Fruit fly (Drosophila melanogaster) whole organism, embryonic: ENCODE results near the gene CG15498.

Experiments
- Aef1 ChIP-seq: fragments of 200-800 bp; sonication (Bioruptor generic); IDR thresholded peaks from 3 replicates; pipeline ENCODE4 v1.3.6; 2022; ENCODE audit warnings: missing biosample characterization, missing genetic modification characterization
- Atf-2 ChIP-seq: fragments of 200-800 bp; sonication (Bioruptor generic); optimal IDR thresholded peaks from 2 replicates; lab custom pipeline; 2016; ENCODE audit warnings: missing biosample characterization, missing genetic modification characterization
- BtbVII ChIP-seq: fragments of 200-800 bp; sonication (Bioruptor generic); optimal IDR thresholded peaks from 3 replicates; lab custom pipeline; 2017; ENCODE audit warnings: missing biosample characterization, mild to moderate bottlenecking, missing genetic modification characterization
- CG11398 ChIP-seq: fragments of 200-800 bp; sonication (Bioruptor generic); optimal IDR thresholded peaks from 2 replicates; lab custom pipeline; 2016; ENCODE audit warnings: missing biosample characterization, missing genetic modification characterization
- CG12769 ChIP-seq: fragments of 200-800 bp; sonication (Bioruptor generic); optimal IDR thresholded peaks from 2 replicates; lab custom pipeline; 2019; ENCODE audit warnings: missing biosample characterization, mild to moderate bottlenecking, missing genetic modification characterization, moderate library complexity
- CG12942 ChIP-seq: fragments of 200-800 bp; sonication (Bioruptor generic); optimal IDR thresholded peaks from 3 replicates; lab custom pipeline; 2016; ENCODE audit warnings: missing biosample characterization, missing genetic modification characterization
- CG13287 ChIP-seq: fragments of 200-800 bp; sonication (Bioruptor generic); IDR thresholded peaks from 2 replicates; pipeline ENCODE4 v1.3.6; 2022; ENCODE audit warnings: missing biosample characterization, missing genetic modification characterization; ENCODE audit not compliant: partially characterized antibody
- CG14710 ChIP-seq: fragments of 200-800 bp; sonication (Bioruptor generic); optimal IDR thresholded peaks from 3 replicates; lab custom pipeline; 2019; ENCODE audit warnings: missing biosample characterization, mild to moderate bottlenecking, missing genetic modification characterization, moderate library complexity
- CG15479 ChIP-seq: fragments of 200-800 bp; sonication (Bioruptor generic); optimal IDR thresholded peaks from 3 replicates; lab custom pipeline; 2019; ENCODE audit warnings: missing biosample characterization, mild to moderate bottlenecking, missing genetic modification characterization, moderate library complexity
- CG2116 ChIP-seq: fragments of 200-800 bp; sonication (Bioruptor generic); optimal IDR thresholded peaks from 3 replicates; lab custom pipeline; 2018; ENCODE audit warnings: missing biosample characterization, mild to moderate bottlenecking, missing genetic modification characterization
- CG2199 ChIP-seq: fragments of 200-800 bp; sonication (Bioruptor generic); IDR thresholded peaks from 3 replicates; pipeline ENCODE4 v1.3.6; 2022; ENCODE audit warnings: missing biosample characterization, missing genetic modification characterization
- CG2678 ChIP-seq: fragments of 200-800 bp; sonication (Bioruptor generic); optimal IDR thresholded peaks from 3 replicates; lab custom pipeline; 2019; ENCODE audit warnings: missing biosample characterization, mild to moderate bottlenecking, missing genetic modification characterization, moderate library complexity
- CG30431 ChIP-seq: fragments of 200-800 bp; sonication (Bioruptor generic); optimal IDR thresholded peaks from 2 replicates; lab custom pipeline; 2017; ENCODE audit warnings: missing biosample characterization, missing genetic modification characterization
- CG32767 ChIP-seq: fragments of 200-800 bp; sonication (Bioruptor generic); IDR thresholded peaks from 2 replicates; pipeline ENCODE4 v1.3.6; 2022; ENCODE audit warnings: missing biosample characterization, missing genetic modification characterization
- CG3847 ChIP-seq: fragments of 200-800 bp; sonication (Bioruptor generic); IDR thresholded peaks from 2 replicates; pipeline ENCODE4 v1.3.6; 2022; ENCODE audit warnings: missing biosample characterization, missing genetic modification characterization
- CG4360 ChIP-seq: fragments of 200-800 bp; sonication (Bioruptor generic); IDR thresholded peaks from 2 replicates; pipeline ENCODE4 v1.3.6; 2022; ENCODE audit warnings: missing biosample characterization, missing genetic modification characterization
- CG4617 ChIP-seq: fragments of 200-800 bp; sonication (Bioruptor generic); optimal IDR thresholded peaks from 3 replicates; lab custom pipeline; 2016; ENCODE audit warnings: missing biosample characterization, missing genetic modification characterization, borderline replicate concordance
- CG4820 ChIP-seq: fragments of 200-800 bp; sonication (Bioruptor generic); optimal IDR thresholded peaks from 3 replicates; lab custom pipeline; 2016; ENCODE audit warnings: missing biosample characterization, missing genetic modification characterization
- CG6813 ChIP-seq: fragments of 200-800 bp; sonication (Bioruptor generic); optimal IDR thresholded peaks from 2 replicates; lab custom pipeline; 2017; ENCODE audit warnings: missing biosample characterization, missing genetic modification characterization, mild to moderate bottlenecking, moderate library complexity, missing genetic modification reagents
- CkIIα-i1 ChIP-seq: fragments of 200-800 bp; sonication (Bioruptor generic); IDR thresholded peaks from 2 replicates; pipeline ENCODE4 v1.3.6; 2022; ENCODE audit warnings: missing biosample characterization, missing genetic modification characterization
- Dbx ChIP-seq: fragments of 200-800 bp; sonication (Bioruptor generic); IDR thresholded peaks from 3 replicates; pipeline ENCODE4 v1.3.6; 2022; ENCODE audit warnings: missing biosample characterization, missing genetic modification characterization
- Deaf1 ChIP-seq: fragments of 200-800 bp; optimal IDR thresholded peaks from 3 replicates; lab custom pipeline; 2019; ENCODE audit warnings: missing biosample characterization, mild to moderate bottlenecking, missing genetic modification characterization, moderate library complexity
- E2f2 ChIP-seq: fragments of 200-800 bp; sonication (Bioruptor generic); IDR thresholded peaks from 2 replicates; pipeline ENCODE4 v1.3.6; 2022; ENCODE audit warnings: missing biosample characterization, missing genetic modification characterization
- ERR ChIP-seq: fragments of 200-800 bp; sonication (Bioruptor generic); optimal IDR thresholded peaks from 2 replicates; lab custom pipeline; 2016; ENCODE audit warnings: missing biosample characterization, missing genetic modification characterization
- Fer1 ChIP-seq: fragments of 200-800 bp; sonication (Bioruptor generic); optimal IDR thresholded peaks from 2 replicates; lab custom pipeline; 2017; ENCODE audit warnings: missing biosample characterization, mild to moderate bottlenecking, missing genetic modification characterization
- Med ChIP-seq: fragments of 200-800 bp; sonication (Bioruptor generic); peaks from one replicate; lab custom pipeline; 2016; ENCODE audit warnings: missing biosample characterization, missing genetic modification characterization, mild to moderate bottlenecking, inconsistent platforms, moderate library complexity
- Nf-YB ChIP-seq: fragments of 200-800 bp; sonication (Bioruptor generic); optimal IDR thresholded peaks from 3 replicates; lab custom pipeline; 2019; ENCODE audit warnings: missing biosample characterization, mild to moderate bottlenecking, missing genetic modification characterization, moderate library complexity
- Opbp ChIP-seq: fragments of 200-800 bp; sonication (Bioruptor generic); IDR thresholded peaks from 3 replicates; pipeline ENCODE4 v1.3.6; 2022; ENCODE audit warnings: missing biosample characterization, missing genetic modification characterization; ENCODE audit not compliant: partially characterized antibody
- Rfx ChIP-seq: fragments of 200-800 bp; sonication (Bioruptor generic); IDR thresholded peaks from 2 replicates; pipeline ENCODE4 v1.3.6; 2022; ENCODE audit warnings: missing biosample characterization, missing genetic modification characterization
- Trl ChIP-seq, 3 experiments: fragments of >200 bp in 2 of 3; fragments of 200-800 bp in 1 of 3; sonication (Bioruptor generic) in 1 of 3; optimal IDR thresholded peaks; 2 replicates in 1 of 3; 3 replicates in 2 of 3; lab custom pipeline; 2016 to 2017; ENCODE audit warnings: missing biosample characterization in 1 of 3, missing genetic modification characterization in 1 of 3
- ab ChIP-seq: fragments of 200-800 bp; sonication (Bioruptor generic); optimal IDR thresholded peaks from 2 replicates; lab custom pipeline; 2016; ENCODE audit warnings: missing biosample characterization, missing genetic modification characterization
- abd-A ChIP-seq: fragments of 200-800 bp; sonication (Bioruptor generic); optimal IDR thresholded peaks from 3 replicates; lab custom pipeline; 2019; ENCODE audit warnings: missing biosample characterization, mild to moderate bottlenecking, missing genetic modification characterization, moderate library complexity
- ara ChIP-seq: fragments of 200-800 bp; sonication (Bioruptor generic); IDR thresholded peaks from 2 replicates; pipeline ENCODE4 v1.3.6; 2022; ENCODE audit warnings: missing biosample characterization, missing genetic modification characterization
- bsh ChIP-seq, 2 experiments: fragments of 200-800 bp; sonication (Bioruptor generic); optimal IDR thresholded peaks; 2 replicates each; lab custom pipeline; 2017 to 2018; ENCODE audit warnings: mild to moderate bottlenecking in 2 of 2, missing biosample characterization in 2 of 2, missing genetic modification characterization in 2 of 2, moderate library complexity in 1 of 2
- cg ChIP-seq: fragments of 200-800 bp; sonication (Bioruptor generic); optimal IDR thresholded peaks from 3 replicates; lab custom pipeline; 2019; ENCODE audit warnings: missing biosample characterization, mild to moderate bottlenecking, missing genetic modification characterization, moderate library complexity
- chinmo ChIP-seq: fragments of 200-800 bp; sonication (Bioruptor generic); IDR thresholded peaks from 4 replicates; pipeline ENCODE4 v1.3.6; 2022; ENCODE audit warnings: missing biosample characterization, missing genetic modification characterization; ENCODE audit not compliant: partially characterized antibody
- ci ChIP-seq: fragments of 200-800 bp; sonication (Bioruptor generic); IDR thresholded peaks from 3 replicates; pipeline ENCODE4 v1.3.6; 2022; ENCODE audit warnings: missing biosample characterization, missing genetic modification characterization
- ftz-f1 ChIP-seq: fragments of 200-800 bp; sonication (Bioruptor generic); optimal IDR thresholded peaks from 2 replicates; lab custom pipeline; 2016; ENCODE audit warnings: missing biosample characterization, missing genetic modification characterization
- gt ChIP-seq: fragments of 200-800 bp; sonication (Bioruptor generic); IDR thresholded peaks from 2 replicates; pipeline ENCODE4 v1.3.6; 2022; ENCODE audit warnings: missing biosample characterization, missing genetic modification characterization
- h ChIP-seq: fragments of >200 bp; optimal IDR thresholded peaks from 2 replicates; lab custom pipeline; 2017
- knrl ChIP-seq: fragments of 200-800 bp; sonication (Bioruptor generic); IDR thresholded peaks from 3 replicates; pipeline ENCODE4 v1.3.6; 2022; ENCODE audit warnings: missing biosample characterization, missing genetic modification characterization; ENCODE audit not compliant: partially characterized antibody
- mirr ChIP-seq: fragments of 200-800 bp; sonication (Bioruptor generic); optimal IDR thresholded peaks from 3 replicates; lab custom pipeline; 2018; ENCODE audit warnings: missing biosample characterization, mild to moderate bottlenecking, missing genetic modification characterization
- nom ChIP-seq: fragments of 200-800 bp; sonication (Bioruptor generic); optimal IDR thresholded peaks from 2 replicates; lab custom pipeline; 2017; ENCODE audit warnings: missing biosample characterization, missing genetic modification characterization, mild to moderate bottlenecking, moderate library complexity, missing genetic modification reagents
- sd ChIP-seq: fragments of 200-800 bp; sonication (Bioruptor generic); optimal IDR thresholded peaks from 3 replicates; lab custom pipeline; 2018; ENCODE audit warnings: missing biosample characterization, mild to moderate bottlenecking, missing genetic modification characterization, moderate library complexity
- sisA ChIP-seq: fragments of 200-800 bp; sonication (Bioruptor generic); IDR thresholded peaks from 2 replicates; pipeline ENCODE4 v1.3.6; 2022; ENCODE audit warnings: missing biosample characterization, missing genetic modification characterization
- slou ChIP-seq: fragments of 200-800 bp; sonication (Bioruptor generic); optimal IDR thresholded peaks from 3 replicates; lab custom pipeline; 2016; ENCODE audit warnings: missing biosample characterization, missing genetic modification characterization
- sug ChIP-seq: fragments of 200-800 bp; optimal IDR thresholded peaks from 2 replicates; lab custom pipeline; 2019; ENCODE audit warnings: missing biosample characterization, mild to moderate bottlenecking, missing genetic modification characterization, moderate library complexity
- tgo ChIP-seq: fragments of 200-800 bp; sonication (Bioruptor generic); IDR thresholded peaks from 3 replicates; pipeline ENCODE4 v1.3.6; 2022; ENCODE audit warnings: missing biosample characterization, missing genetic modification characterization
- yki ChIP-seq: fragments of >200 bp; optimal IDR thresholded peaks from 3 replicates; lab custom pipeline; 2018

Gene CG15498

dm6 chr3R:21591962-21592361 is 23.0 kb upstream of the CG15498 start (continued):
- no peak for TF ChIP-seq CG4617 (GFP tag; lab: Kevin White, UChicago)
- peak in 1 of 2 experiments; percentile 26 for TF ChIP-seq bsh (GFP tag; optimal IDR thresholded peaks at IDR 0.05; lab: Kevin White, UChicago)
- no peak for TF ChIP-seq Opbp (GFP tag; lab: Robert Waterston, UW)
- TF ChIP-seq CG2678, result peak; percentile 17
- TF ChIP-seq E2f2 (GFP tag; lab: Robert Waterston, UW), result 0 out of 2 replicates have a peak, but pooled peaks have one; percentile 6
- peak; percentile 38 for TF ChIP-seq sd (tag; lab: Kevin White, UChicago)
- TF ChIP-seq Trl (optimal IDR thresholded peaks at IDR 0.05; lab: Kevin White, UChicago), result peak in 1 of 2 experiments; percentile 41
- TF ChIP-seq Trl (GFP tag; optimal IDR thresholded peaks at IDR 0.05; lab: Kevin White, UChicago), result no peak
- TF ChIP-seq chinmo (GFP tag; lab: Robert Waterston, UW), result peak; percentile 85; the same call in 2 of the 4 replicates
- TF ChIP-seq CG11398 (GFP tag; lab: Kevin White, UChicago), result peak; percentile 1
- TF ChIP-seq mirr (GFP tag; lab: Kevin White, UChicago), result peak; percentile 49
- TF ChIP-seq ftz-f1, result peak; percentile 12
- no peak for TF ChIP-seq tgo (GFP tag; lab: Robert Waterston, UW)
- 0 out of 3 replicates have a peak, but pooled peaks have one; percentile 24 for TF ChIP-seq Aef1 (GFP tag; lab: Robert Waterston, UW)
- peak; percentile 27 for TF ChIP-seq cg (GFP tag; lab: Kevin White, UChicago)
- TF ChIP-seq CG4360 (GFP tag; lab: Robert Waterston, UW), result 0 out of 2 replicates have a peak, but pooled peaks have one; percentile 30
- TF ChIP-seq CG13287 (GFP tag; lab: Robert Waterston, UW), result peak; percentile 6; the same call in 1 of the 2 replicates
- TF ChIP-seq CG6813 (GFP tag; lab: Kevin White, UChicago), result peak; percentile 15
- peak; percentile 29 for TF ChIP-seq BtbVII (GFP tag; lab: Kevin White, UChicago)
- peak; percentile 12 for TF ChIP-seq Deaf1
- TF ChIP-seq abd-A (tag; lab: Kevin White, UChicago), result peak; percentile 88
- TF ChIP-seq CG12769 (tag; lab: Kevin White, UChicago), result peak; percentile 41
- TF ChIP-seq Fer1, result peak; percentile 13
- peak; percentile 7 for TF ChIP-seq sug (tag; lab: Kevin White, UChicago)

DNA sequence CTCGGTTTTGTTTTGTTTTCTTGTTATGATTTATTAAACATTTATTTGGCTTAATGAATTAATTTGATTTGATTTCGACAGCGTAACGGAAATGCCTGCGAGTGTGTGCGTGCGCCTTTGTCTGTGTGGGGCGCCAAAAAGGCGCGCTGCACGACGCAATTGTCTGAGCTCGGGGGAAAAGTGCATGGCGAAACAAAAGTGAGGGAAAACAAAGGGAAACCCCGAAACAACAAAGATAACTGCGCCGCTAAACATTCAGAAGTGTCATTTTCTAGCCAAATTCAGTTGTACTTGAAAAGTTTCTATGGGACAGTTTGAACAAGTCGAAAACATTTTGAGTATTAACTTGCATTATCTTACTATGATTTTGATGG is 22.4 kb upstream of the CG15498 start:
- TF ChIP-seq slou (GFP tag; lab: Kevin White, UChicago) (no peak), yki (lab: Kevin White, UChicago) (no peak), Med (GFP tag; lab: Kevin White, UChicago) (peak; percentile 36), CkIIα-i1 (no peak), CG11398 (GFP tag; lab: Kevin White, UChicago) (no peak), CG30431 (no peak), nom (no peak), knrl (no peak), Rfx (GFP tag; lab: Robert Waterston, UW) (no peak), cg (GFP tag; lab: Kevin White, UChicago) (peak; percentile 13), CG4820 (GFP tag; lab: Kevin White, UChicago) (no peak), ara (GFP tag; lab: Robert Waterston, UW) (no peak), Nf-YB (GFP tag; lab: Kevin White, UChicago) (no peak), Dbx (GFP tag; lab: Robert Waterston, UW) (no peak), CG2199 (GFP tag; lab: Robert Waterston, UW) (peak; percentile 27; the same call in 1 of the 3 replicates), Aef1 (GFP tag; lab: Robert Waterston, UW) (no peak), sisA (GFP tag; lab: Robert Waterston, UW) (no peak), h (lab: Kevin White, UChicago) (no peak), CG12942 (no peak), ci (peak; percentile 66), CG15479 (no peak), CG4617 (GFP tag; lab: Kevin White, UChicago) (no peak), CG14710 (tag; lab: Kevin White, UChicago) (no peak), ab (no peak), ERR (GFP tag; lab: Kevin White, UChicago) (no peak), CG32767 (GFP tag; lab: Robert Waterston, UW) (no peak), CG3847 (peak; percentile 27; the same call in 1 of the 2 replicates), CG2116 (GFP tag; lab: Kevin White, UChicago) (no peak), gt (GFP tag; lab: Robert Waterston, UW) (0 out of 2 replicates have a peak, but pooled peaks have one; percentile 16), Atf-2 (GFP tag; lab: Kevin White, UChicago) (no peak)
